Worm (Caenorhabditis elegans) whole organism, L4/young adult: ENCODE results near the gene nep-3.

Source experiments
- dao-5 ChIP-seq: sonication (generic microtip); optimal IDR thresholded peaks from 2 replicates; lab custom pipeline; 2016; ENCODE audit warnings: missing genotype, missing genetic modification characterization, moderate library complexity, missing compliant biosample characterization
- him-1 ChIP-seq: sonication (generic microtip); optimal IDR thresholded peaks from 2 replicates; lab custom pipeline; 2016; ENCODE audit warnings: missing genotype, missing genetic modification reagents, missing genetic modification characterization, missing compliant biosample characterization

DNA sequence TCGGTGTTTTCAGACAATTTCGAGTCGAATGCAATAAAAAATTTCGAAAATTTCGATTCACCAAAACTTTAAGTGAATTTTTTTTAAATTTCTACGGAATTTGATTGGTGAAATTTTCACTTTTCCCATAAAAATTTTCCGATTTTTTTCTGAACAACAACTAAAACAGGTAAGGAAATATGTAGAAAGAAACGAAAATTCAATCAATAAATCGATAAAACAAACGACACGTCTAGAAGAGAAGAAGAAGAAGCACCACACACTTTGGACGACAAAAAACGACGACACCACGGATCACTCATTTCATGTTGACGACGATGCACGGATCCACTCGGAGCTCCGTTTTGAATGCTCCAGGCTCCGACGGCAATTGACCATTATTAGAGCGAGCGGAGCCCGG, 45.7 kb upstream of the nep-3 start:
- TF ChIP-seq dao-5 (tag; lab: Kevin White, UChicago) = no peak
- TF ChIP-seq him-1 (tag; lab: Kevin White, UChicago) = no peak
